Worm (Caenorhabditis elegans): ENCODE data around the gene sto-5.
A peak's percentile ranks its signal among the peaks of the same experiment; 100 is the strongest.

DNA sequence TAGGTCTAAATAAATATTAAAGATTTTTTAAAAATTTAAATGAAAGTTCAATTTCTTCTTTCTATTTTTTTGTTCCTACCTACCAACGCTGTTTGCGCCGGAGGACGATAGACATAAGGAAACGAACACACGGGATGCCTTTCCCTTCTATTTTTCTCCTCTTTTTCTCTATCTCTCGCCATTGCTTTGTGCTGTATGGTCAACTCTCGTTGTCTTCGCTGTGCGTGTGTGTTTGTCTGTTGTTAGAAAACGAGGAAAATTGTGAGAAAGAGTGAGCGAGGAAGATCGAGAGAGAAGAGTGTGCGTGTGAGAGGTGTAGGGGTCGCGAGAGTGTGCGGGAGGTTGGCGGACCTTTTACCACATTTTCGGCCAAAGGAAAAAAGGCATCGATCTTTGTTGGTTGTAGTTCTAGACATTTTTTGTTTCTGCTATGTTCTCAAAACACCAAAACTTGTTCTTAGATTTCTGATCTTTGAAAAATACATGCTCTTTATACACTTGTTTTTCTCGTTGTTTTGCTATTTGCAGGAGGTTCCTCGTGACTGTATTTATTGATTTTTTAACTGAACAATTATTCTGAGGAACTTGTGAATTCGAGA, 26.1 kb downstream of the sto-5 start:
- TF ChIP-seq unc-120 (tag; optimal IDR thresholded peaks at IDR 0.05; ENCODE audit: poor library complexity, severe bottlenecking): peak; percentile 57
- TF ChIP-seq nhr-2 (tag; optimal IDR thresholded peaks at IDR 0.05): peak; percentile 44
- TF ChIP-seq nhr-76 (tag; optimal IDR thresholded peaks at IDR 0.05): no peak
- peak; percentile 7 for TF ChIP-seq unc-62 (GFP tag; optimal IDR thresholded peaks at IDR 0.05)
- peak; percentile 42 for TF ChIP-seq pha-4 (tag; optimal IDR thresholded peaks at IDR 0.05)
- TF ChIP-seq drap-1 (GFP tag; optimal IDR thresholded peaks at IDR 0.05): no peak
- TF ChIP-seq nhr-237 (tag; optimal IDR thresholded peaks at IDR 0.05): no peak
- TF ChIP-seq nhr-12 (tag; optimal IDR thresholded peaks at IDR 0.05): no peak
- TF ChIP-seq M03D4.4 (tag; optimal IDR thresholded peaks at IDR 0.05): no peak

Data from whole organism, mixed stage, embryonic.